Worm (Caenorhabditis elegans): ENCODE results near the gene ttc-4.

Gene ttc-4

DNA sequence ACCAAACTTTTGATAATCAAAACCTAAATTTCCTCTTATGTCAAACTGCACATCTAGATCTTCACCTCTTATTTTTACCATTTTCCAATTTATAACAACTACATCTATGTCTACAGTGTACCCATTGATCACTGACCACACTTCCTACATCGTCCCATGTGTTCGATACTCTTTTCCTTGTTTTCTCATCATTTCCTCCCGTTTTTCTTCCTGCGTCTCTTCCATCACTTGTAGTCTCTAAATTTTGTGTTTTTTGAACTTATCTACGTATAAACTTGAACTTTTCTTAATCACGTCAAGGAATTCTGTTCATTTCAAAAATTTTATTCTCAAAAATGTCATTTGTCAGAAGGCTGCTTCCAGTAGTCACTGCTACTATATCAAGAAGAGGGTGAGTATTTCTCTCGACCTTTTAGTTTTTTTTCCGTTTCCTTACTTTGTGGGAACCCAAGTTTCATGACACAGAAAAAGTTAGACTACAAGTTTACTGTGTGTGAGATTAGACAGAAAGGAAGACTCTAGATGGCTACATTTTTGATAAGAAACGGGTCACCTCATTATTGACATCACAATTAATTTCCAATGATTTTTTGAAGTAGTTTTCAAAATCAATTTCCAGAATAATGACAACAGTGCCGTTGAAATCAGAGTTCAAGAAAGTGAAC, 22.3 kb upstream of the ttc-4 start:
- TF ChIP-seq W03F9.2 (tag; optimal IDR thresholded peaks at IDR 0.05) (no peak), him-1 (tag; optimal IDR thresholded peaks at IDR 0.05) (no peak), dao-5 (tag; optimal IDR thresholded peaks at IDR 0.05) (no peak)

DNA sequence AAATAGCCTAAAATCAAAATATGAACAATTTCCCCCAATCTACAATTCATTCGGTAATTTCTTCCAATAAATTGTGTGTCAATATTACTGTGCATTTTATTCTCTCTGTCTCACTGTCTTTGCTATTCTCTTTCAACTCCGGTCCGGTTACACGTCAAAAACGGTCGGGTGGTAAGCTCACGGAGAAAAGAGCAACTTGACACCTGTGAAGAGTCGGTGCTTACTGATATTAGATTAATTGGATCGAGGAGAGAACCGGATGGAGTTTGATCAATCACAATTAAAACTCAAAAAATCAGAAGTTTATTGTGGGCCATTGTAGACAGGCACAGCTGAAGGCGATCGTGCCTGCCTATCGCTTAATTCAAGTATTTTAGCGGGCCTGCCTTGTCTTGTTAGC, 19.6 kb upstream of the ttc-4 start:
- TF ChIP-seq W03F9.2 (tag; optimal IDR thresholded peaks at IDR 0.05) (no peak), him-1 (tag; optimal IDR thresholded peaks at IDR 0.05) (no peak), dao-5 (tag; optimal IDR thresholded peaks at IDR 0.05) (no peak)

DNA sequence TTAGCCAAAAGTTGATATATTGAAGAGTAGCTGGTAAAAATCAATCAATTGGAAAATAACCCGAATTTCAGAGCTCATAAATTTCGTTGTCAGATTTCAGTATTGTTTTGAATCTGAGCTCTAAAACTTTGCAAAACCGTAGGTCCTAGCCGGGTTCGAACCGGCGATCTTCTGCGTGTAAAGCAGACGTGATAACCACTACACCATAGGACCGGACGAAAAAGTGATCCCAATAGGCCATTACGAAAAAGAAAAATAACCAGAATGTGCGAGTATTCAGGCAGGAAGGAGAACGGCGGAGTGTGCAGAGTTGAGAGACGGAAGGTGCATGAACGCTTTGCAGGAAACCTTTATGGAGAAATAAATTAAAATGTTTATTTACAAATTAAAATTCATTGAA, 17.5 kb upstream of the ttc-4 start:
- TF ChIP-seq him-1 (tag; optimal IDR thresholded peaks at IDR 0.05): peak; percentile 6
- peak; percentile 28 for TF ChIP-seq dao-5 (tag; optimal IDR thresholded peaks at IDR 0.05)
- peak; percentile 59 for TF ChIP-seq W03F9.2 (tag; optimal IDR thresholded peaks at IDR 0.05)

DNA sequence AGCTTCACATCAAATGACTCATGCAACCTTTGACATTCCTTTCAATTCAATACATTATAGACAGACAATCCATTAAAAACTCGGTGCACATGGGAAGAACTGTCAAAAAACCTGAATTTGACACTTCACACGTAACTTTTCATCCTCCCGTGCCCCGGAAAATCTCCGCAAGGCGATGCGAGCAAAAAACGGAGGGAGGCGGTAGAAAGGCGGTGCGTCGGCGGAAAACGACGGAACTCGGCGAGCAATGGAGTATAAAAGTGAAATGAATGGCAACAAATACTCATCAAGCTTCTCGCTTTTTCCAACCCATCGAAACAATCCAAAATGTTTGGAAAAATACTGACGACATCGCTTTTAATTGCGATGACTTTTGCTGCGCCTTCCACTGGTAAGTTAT, 16.5 kb upstream of the ttc-4 start, which contains the start of gene T25E4.1:
Gene T25E4.1 (plus strand): TSS at position 301 of the 400 bp plus-strand sequence.
- no peak for TF ChIP-seq dao-5 (tag; optimal IDR thresholded peaks at IDR 0.05)
- no peak for TF ChIP-seq him-1 (tag; optimal IDR thresholded peaks at IDR 0.05)
- no peak for TF ChIP-seq W03F9.2 (tag; optimal IDR thresholded peaks at IDR 0.05)

DNA sequence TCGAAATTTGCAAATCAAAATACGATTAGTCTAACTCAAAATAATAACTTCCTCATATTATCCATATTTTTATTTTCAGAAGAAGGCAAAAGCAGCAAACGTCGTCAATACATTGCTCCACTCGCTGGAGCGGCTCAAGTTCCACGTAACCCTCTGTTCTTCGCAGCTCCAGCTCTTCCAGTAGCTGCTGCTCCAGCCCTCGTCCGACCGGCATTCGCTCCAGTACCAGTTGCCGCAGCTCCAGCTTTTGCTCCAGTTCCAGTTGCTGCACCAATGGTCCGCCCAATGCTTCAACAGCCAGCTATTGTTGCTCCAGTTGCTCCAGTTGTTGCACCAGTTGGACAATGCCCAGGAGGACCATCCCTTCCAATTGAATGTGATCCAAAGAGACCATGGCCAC, 15.8 kb upstream of the ttc-4 start:
- TF ChIP-seq him-1 (tag; optimal IDR thresholded peaks at IDR 0.05) (no peak), dao-5 (tag; optimal IDR thresholded peaks at IDR 0.05) (no peak), W03F9.2 (tag; optimal IDR thresholded peaks at IDR 0.05) (no peak)

DNA sequence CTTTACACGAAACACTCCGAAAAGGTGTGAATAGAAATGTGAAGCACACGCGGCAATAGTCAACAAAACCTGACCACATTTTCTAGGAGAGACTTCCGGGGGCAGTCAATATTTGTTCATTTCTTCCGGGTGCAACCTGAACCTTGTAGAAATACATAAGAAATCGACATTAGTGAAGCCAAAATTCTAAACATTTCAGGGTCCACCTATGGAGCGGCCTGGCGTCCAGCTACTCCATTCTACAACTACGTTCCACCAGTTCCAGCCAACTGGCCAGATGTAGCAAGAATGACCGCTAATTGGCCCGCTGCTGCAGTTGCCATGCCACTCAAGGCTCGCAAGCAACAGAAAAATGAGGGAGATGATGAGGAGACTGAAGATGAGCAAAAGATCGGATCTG, 15.3 kb upstream of the ttc-4 start:
- TF ChIP-seq dao-5 (tag; optimal IDR thresholded peaks at IDR 0.05): no peak
- TF ChIP-seq him-1 (tag; optimal IDR thresholded peaks at IDR 0.05): no peak
- TF ChIP-seq W03F9.2 (tag; optimal IDR thresholded peaks at IDR 0.05): no peak

DNA sequence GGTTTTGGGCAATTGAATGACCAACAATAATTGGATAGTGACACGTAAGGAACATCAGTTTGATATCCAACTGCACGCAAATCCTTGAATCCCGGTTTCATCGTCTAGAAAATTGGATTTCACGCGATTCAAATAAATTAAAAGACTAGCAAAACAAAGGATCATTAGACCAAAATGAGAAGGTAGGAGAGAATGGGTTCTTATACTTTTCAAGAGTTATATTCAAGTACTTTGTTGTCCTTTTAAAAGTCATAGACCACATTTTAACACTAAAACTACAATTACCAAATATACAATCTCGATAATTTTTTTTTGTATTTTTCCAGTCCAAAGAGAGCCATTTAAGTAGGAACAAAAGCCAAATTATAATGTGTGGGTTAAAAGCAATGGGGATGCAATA, 12.2 kb upstream of the ttc-4 start, which contains the start of gene T25E4.2:
Gene T25E4.2 (minus strand): TSS at position 101 of the 400 bp plus-strand sequence.
- no peak for TF ChIP-seq W03F9.2 (tag; optimal IDR thresholded peaks at IDR 0.05)
- no peak for TF ChIP-seq dao-5 (tag; optimal IDR thresholded peaks at IDR 0.05)
- TF ChIP-seq him-1 (tag; optimal IDR thresholded peaks at IDR 0.05): no peak

DNA sequence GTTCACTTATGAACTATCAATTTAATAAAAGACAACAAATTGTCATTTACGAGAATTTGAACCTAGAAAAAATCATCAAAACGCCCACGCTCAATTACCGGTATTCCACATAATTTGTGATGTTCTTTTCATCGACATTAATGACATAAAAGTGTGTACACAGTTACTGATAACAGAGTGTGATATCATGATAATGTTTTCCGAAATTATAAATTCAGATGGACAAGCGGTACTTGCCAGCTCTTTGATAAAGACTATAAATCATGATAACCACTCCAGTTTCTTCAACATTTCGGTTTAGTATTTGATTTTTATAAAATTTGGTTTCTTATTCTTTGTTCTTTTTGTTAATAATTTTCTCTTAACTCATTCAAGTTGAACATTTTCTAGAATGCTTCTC, 8.7 kb upstream of the ttc-4 start, which contains the start of gene lys-8:
Gene lys-8 (plus strand): TSS at position 391 of the 400 bp plus-strand sequence.
- TF ChIP-seq dao-5 (tag; optimal IDR thresholded peaks at IDR 0.05) (no peak), W03F9.2 (tag; optimal IDR thresholded peaks at IDR 0.05) (no peak), him-1 (tag; optimal IDR thresholded peaks at IDR 0.05) (no peak)

DNA sequence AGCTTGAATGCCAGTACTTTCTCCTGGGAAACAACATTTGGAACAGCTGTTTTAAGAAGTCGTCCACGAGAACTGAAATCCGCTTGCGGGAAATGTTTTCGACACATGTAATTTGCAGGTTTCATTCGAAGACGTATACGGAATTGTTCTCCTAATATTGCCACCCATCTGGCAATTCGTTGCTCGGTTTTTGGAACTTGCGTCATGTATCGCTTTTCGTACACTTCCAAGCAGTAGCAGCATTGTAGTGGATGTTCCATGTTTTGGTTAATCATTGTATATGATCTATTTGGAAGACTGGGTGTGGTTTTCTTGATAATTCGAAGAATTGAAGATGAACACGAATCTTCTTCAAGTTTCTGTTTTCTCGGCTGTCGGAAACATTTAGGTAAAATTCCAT, 6.7 kb upstream of the ttc-4 start:
- TF ChIP-seq W03F9.2 (tag; optimal IDR thresholded peaks at IDR 0.05): no peak

DNA sequence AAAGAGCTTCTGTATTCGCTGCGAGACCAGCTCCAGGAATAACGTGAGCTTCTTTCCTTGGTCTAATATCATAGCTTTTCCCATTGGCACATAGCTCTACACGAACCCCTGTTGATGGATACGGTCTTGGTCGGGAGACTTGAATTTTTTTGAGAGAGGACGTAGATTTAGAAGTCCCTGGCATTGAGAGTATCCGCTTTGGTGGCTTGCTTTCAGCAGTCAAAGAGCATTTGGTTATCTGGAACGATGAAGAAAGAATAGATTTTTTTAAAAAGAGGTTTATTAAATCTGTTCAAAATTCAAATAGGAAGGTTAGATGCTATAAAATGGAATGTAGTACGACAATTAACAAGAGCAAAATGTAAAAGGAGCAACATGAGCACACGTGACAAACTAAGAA, 4.8 kb upstream of the ttc-4 start, which contains the start of gene C17G10.13:
Gene C17G10.13 (minus strand): TSS at position 101 of the 400 bp plus-strand sequence.
- TF ChIP-seq W03F9.2 (tag; optimal IDR thresholded peaks at IDR 0.05) (no peak), dao-5 (tag; optimal IDR thresholded peaks at IDR 0.05) (no peak), him-1 (tag; optimal IDR thresholded peaks at IDR 0.05) (no peak)

DNA sequence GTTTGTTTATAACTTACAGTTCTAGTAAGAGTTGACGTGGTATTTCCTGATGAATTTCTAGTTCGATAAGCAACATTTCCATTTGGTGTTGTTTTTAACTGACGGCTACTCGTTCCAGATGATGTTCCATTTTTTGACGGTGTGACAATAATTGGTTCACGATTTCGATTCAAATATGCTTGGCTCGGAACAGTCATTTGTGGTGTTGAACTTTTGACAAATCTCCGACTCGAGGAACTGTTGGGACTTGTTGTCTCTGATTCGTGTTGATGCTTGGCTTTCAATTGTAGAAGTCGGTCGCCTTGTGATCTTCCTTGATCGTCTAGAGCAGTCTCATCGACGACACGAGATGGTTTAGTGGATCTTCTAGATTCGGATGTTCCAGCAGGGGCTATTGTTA, 3.0 kb upstream of the ttc-4 start:
- TF ChIP-seq W03F9.2 (tag; optimal IDR thresholded peaks at IDR 0.05): no peak
- no peak for TF ChIP-seq dao-5 (tag; optimal IDR thresholded peaks at IDR 0.05)
- TF ChIP-seq him-1 (tag; optimal IDR thresholded peaks at IDR 0.05): no peak

DNA sequence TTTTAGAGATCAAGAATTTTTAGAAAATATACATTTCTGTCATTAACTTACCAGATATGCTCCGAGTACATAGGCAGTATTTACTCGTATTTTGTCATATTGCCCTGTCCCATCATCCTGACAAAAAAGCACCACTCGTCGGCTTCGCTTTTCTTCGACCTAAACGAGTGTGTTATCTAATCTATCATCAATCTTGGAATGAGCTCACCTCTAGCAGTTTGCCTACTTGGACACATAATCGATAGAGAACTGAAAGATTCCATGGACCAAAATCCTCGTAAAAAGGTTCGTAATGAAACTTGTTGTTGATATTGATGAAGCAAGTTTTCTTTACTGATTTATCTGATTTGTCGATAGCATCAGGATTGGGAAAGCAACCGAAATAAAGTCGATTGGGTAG, 1.7 kb upstream of the ttc-4 start:
- TF ChIP-seq him-1 (tag; optimal IDR thresholded peaks at IDR 0.05) (no peak), dao-5 (tag; optimal IDR thresholded peaks at IDR 0.05) (no peak), W03F9.2 (tag; optimal IDR thresholded peaks at IDR 0.05) (no peak)

DNA sequence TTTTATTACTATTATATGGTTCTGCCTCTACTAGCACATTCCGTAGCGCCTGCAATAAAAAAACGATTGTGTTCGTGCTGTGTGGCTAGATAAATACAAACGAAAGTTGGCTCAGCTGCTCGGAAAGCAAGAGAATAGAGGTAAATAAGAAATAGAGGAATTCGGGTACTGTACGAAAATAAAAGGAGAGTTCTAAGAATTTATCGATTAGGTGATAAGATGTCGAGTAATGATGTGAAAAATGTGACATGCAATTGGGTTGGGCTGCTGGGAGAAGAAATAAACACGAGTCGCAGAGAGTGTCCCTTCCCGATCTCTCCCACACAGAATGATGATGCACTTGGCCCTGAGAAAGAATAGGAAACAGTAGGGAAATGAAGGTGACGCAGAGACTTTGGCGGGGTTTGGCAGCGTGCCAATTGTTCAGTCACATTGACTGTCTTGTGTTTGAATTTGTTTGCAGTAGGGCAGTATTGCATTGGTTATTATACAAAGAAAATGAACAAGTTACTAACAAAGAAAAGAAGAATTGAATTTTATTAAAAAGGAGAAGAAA, 1.1 kb upstream of the ttc-4 start, which contains the start of gene cdc-14:
Gene cdc-14 (minus strand): TSS at position 51 of the 556 bp plus-strand sequence.
- no peak for TF ChIP-seq him-1 (tag; optimal IDR thresholded peaks at IDR 0.05)
- TF ChIP-seq W03F9.2 (tag; optimal IDR thresholded peaks at IDR 0.05): peak; percentile 57

DNA sequence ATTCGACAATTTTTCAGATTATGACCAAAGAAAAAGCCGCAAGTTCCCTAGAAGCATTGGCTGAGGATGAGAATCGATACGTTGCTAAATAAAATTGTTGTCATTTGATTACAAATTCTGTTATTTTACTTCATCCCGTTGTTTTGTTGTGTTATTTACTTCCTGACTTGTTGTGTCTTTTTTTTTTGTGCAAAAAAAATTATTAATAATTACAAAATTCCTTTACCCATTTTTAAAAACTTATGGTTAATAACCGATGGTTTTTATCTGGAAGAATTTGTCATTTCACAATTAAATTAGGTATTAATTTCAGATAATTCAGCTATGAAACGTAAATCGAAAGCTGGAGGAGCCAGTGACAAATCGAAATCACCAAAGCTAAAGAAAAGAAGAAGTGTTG, 1.7 kb downstream of the ttc-4 start, which contains the start of gene C17G10.1:
Gene C17G10.1 (plus strand): TSS at position 301 of the 400 bp plus-strand sequence.
- TF ChIP-seq W03F9.2 (tag; optimal IDR thresholded peaks at IDR 0.05) (no peak), him-1 (tag; optimal IDR thresholded peaks at IDR 0.05) (no peak), dao-5 (tag; optimal IDR thresholded peaks at IDR 0.05) (no peak)

Data from whole organism, L4/young adult.